Fruit fly (Drosophila melanogaster) whole organism, embryonic: Measurements from ENCODE around the gene BckdhA.

Experiments
- Adf1 ChIP-seq: fragments of 200-800 bp; sonication (Bioruptor generic); IDR thresholded peaks from 2 replicates; pipeline ENCODE4 v1.3.6; 2022; ENCODE audit warnings: missing biosample characterization, missing genetic modification characterization
- CG10431 ChIP-seq: fragments of 200-800 bp; sonication (Bioruptor generic); optimal IDR thresholded peaks from 3 replicates; lab custom pipeline; 2018; ENCODE audit warnings: missing biosample characterization, mild to moderate bottlenecking, missing genetic modification characterization
- CG10565 ChIP-seq: fragments of 200-800 bp; sonication (Bioruptor generic); optimal IDR thresholded peaks from 3 replicates; lab custom pipeline; 2016; ENCODE audit warnings: missing biosample characterization, mild to moderate bottlenecking, missing genetic modification characterization
- CG10979 ChIP-seq: fragments of 200-800 bp; sonication (Bioruptor generic); optimal IDR thresholded peaks from 2 replicates; lab custom pipeline; 2018; ENCODE audit warnings: missing biosample characterization, mild to moderate bottlenecking, missing genetic modification characterization, moderate library complexity
- CG12219 ChIP-seq: fragments of 200-800 bp; sonication (Bioruptor generic); optimal IDR thresholded peaks from 3 replicates; lab custom pipeline; 2018; ENCODE audit warnings: missing biosample characterization, mild to moderate bottlenecking, missing genetic modification characterization
- CG12942 ChIP-seq: fragments of 200-800 bp; sonication (Bioruptor generic); optimal IDR thresholded peaks from 3 replicates; lab custom pipeline; 2016; ENCODE audit warnings: missing biosample characterization, missing genetic modification characterization
- CG15073 ChIP-seq: fragments of 200-800 bp; sonication (Bioruptor generic); optimal IDR thresholded peaks from 2 replicates; lab custom pipeline; 2016; ENCODE audit warnings: missing biosample characterization, missing genetic modification characterization
- CG15601 ChIP-seq: fragments of 200-800 bp; sonication (Bioruptor generic); optimal IDR thresholded peaks from 3 replicates; lab custom pipeline; 2019; ENCODE audit warnings: missing biosample characterization, mild to moderate bottlenecking, missing genetic modification characterization, moderate library complexity
- CG1647 ChIP-seq: fragments of 200-800 bp; sonication (Bioruptor generic); optimal IDR thresholded peaks from 3 replicates; lab custom pipeline; 2016; ENCODE audit warnings: missing biosample characterization, missing genetic modification characterization
- CG17186 ChIP-seq: fragments of 200-800 bp; sonication (Bioruptor generic); optimal IDR thresholded peaks from 3 replicates; lab custom pipeline; 2017; ENCODE audit warnings: missing biosample characterization, missing genetic modification reagents, missing genetic modification characterization
- CG1832 ChIP-seq: fragments of 200-800 bp; sonication (Bioruptor generic); optimal IDR thresholded peaks from 2 replicates; lab custom pipeline; 2017; ENCODE audit warnings: missing biosample characterization, mild to moderate bottlenecking, missing genetic modification characterization, inconsistent platforms
- CG2129 ChIP-seq: fragments of 200-800 bp; sonication (Bioruptor generic); IDR thresholded peaks from 2 replicates; pipeline ENCODE4 v1.3.6; 2022; ENCODE audit warnings: missing biosample characterization, missing genetic modification characterization; ENCODE audit not compliant: partially characterized antibody
- CG2202 ChIP-seq: fragments of 200-800 bp; sonication (Bioruptor generic); optimal IDR thresholded peaks from 2 replicates; lab custom pipeline; 2018; ENCODE audit warnings: missing biosample characterization, mild to moderate bottlenecking, missing genetic modification characterization
- CG30020 ChIP-seq: fragments of 200-800 bp; optimal IDR thresholded peaks from 2 replicates; lab custom pipeline; 2019; ENCODE audit warnings: missing biosample characterization, mild to moderate bottlenecking, missing genetic modification characterization, moderate library complexity
- CG31388 ChIP-seq: fragments of 200-800 bp; sonication (Bioruptor generic); optimal IDR thresholded peaks from 2 replicates; lab custom pipeline; 2016; ENCODE audit warnings: missing biosample characterization, missing genetic modification characterization
- CG3163 ChIP-seq: fragments of 200-800 bp; sonication (Bioruptor generic); optimal IDR thresholded peaks from 3 replicates; lab custom pipeline; 2016; ENCODE audit warnings: missing biosample characterization, missing genetic modification characterization
- CG3726 ChIP-seq: fragments of 200-800 bp; sonication (Bioruptor generic); IDR thresholded peaks from 3 replicates; pipeline ENCODE4, ENCODE4 v1.3.6; 2022; ENCODE audit warnings: missing biosample characterization, missing genetic modification characterization
- CG3838 ChIP-seq: fragments of 200-800 bp; sonication (Bioruptor generic); optimal IDR thresholded peaks from 3 replicates; lab custom pipeline; 2016; ENCODE audit warnings: missing biosample characterization, missing genetic modification characterization
- CG4360 ChIP-seq: fragments of 200-800 bp; sonication (Bioruptor generic); IDR thresholded peaks from 2 replicates; pipeline ENCODE4 v1.3.6; 2022; ENCODE audit warnings: missing biosample characterization, missing genetic modification characterization
- CG7556 ChIP-seq: fragments of 200-800 bp; sonication (Bioruptor generic); optimal IDR thresholded peaks from 2 replicates; lab custom pipeline; 2017; ENCODE audit warnings: missing biosample characterization, mild to moderate bottlenecking, missing genetic modification characterization
- CG8765 ChIP-seq: fragments of 200-800 bp; sonication (Bioruptor generic); IDR thresholded peaks from 2 replicates; pipeline ENCODE4 v1.3.6; 2022; ENCODE audit warnings: missing biosample characterization, missing genetic modification characterization
- CG8924 ChIP-seq: fragments of 200-800 bp; optimal IDR thresholded peaks from 3 replicates; lab custom pipeline; 2019; ENCODE audit warnings: missing biosample characterization, mild to moderate bottlenecking, missing genetic modification characterization, moderate library complexity
- Dfd ChIP-seq, 2 experiments: fragments of >200 bp; optimal IDR thresholded peaks; 2 replicates each; lab custom pipeline; 2017; ENCODE audit warnings: missing biosample characterization in 2 of 2, missing genetic modification characterization in 2 of 2
- HLH3B ChIP-seq: fragments of 200-800 bp; sonication (Bioruptor generic); IDR thresholded peaks from 2 replicates; pipeline ENCODE4 v1.3.6; 2022; ENCODE audit warnings: missing biosample characterization, missing genetic modification characterization
- Hr78 ChIP-seq, 2 experiments: fragments of 200-800 bp in 1 of 2; fragments of >200 bp in 1 of 2; sonication (Bioruptor generic) in 1 of 2; optimal IDR thresholded peaks; 2 replicates each; lab custom pipeline; 2017 to 2019; ENCODE audit warnings: missing biosample characterization in 2 of 2, missing genetic modification characterization in 2 of 2, mild to moderate bottlenecking in 1 of 2, moderate library complexity in 1 of 2
- Myb ChIP-seq: fragments of 200-800 bp; sonication (Bioruptor generic); optimal IDR thresholded peaks from 2 replicates; lab custom pipeline; 2016; ENCODE audit warnings: missing biosample characterization, missing genetic modification characterization
- Nf-YB ChIP-seq: fragments of 200-800 bp; sonication (Bioruptor generic); optimal IDR thresholded peaks from 3 replicates; lab custom pipeline; 2019; ENCODE audit warnings: missing biosample characterization, mild to moderate bottlenecking, missing genetic modification characterization, moderate library complexity
- Side ChIP-seq: fragments of 200-800 bp; sonication (Bioruptor generic); optimal IDR thresholded peaks from 2 replicates; lab custom pipeline; 2016; ENCODE audit warnings: missing biosample characterization, missing genetic modification characterization
- Stat92E ChIP-seq, 3 experiments: fragments of >200 bp in 2 of 3; fragments of 200-800 bp in 1 of 3; sonication (Bioruptor generic) in 1 of 3; optimal IDR thresholded peaks; 2 replicates each; lab custom pipeline; 2017 to 2019; ENCODE audit warnings: missing biosample characterization in 3 of 3, missing genetic modification characterization in 3 of 3, mild to moderate bottlenecking in 1 of 3, moderate library complexity in 1 of 3
- YL-1 ChIP-seq: fragments of 200-800 bp; sonication (Bioruptor generic); optimal IDR thresholded peaks from 3 replicates; lab custom pipeline; 2017; ENCODE audit warnings: missing biosample characterization, mild to moderate bottlenecking, missing genetic modification characterization
- cas ChIP-seq: fragments of 200-800 bp; sonication (Bioruptor generic); IDR thresholded peaks from 2 replicates; pipeline ENCODE4 v1.3.6; 2022; ENCODE audit warnings: missing biosample characterization, missing genetic modification characterization
- danr ChIP-seq: fragments of 200-800 bp; sonication (Bioruptor generic); IDR thresholded peaks from 2 replicates; pipeline ENCODE4 v1.3.6; 2022; ENCODE audit warnings: missing biosample characterization, missing genetic modification characterization
- dimm ChIP-seq: fragments of 200-800 bp; sonication (Bioruptor generic); IDR thresholded peaks from 2 replicates; pipeline ENCODE4 v1.3.6; 2022; ENCODE audit warnings: missing biosample characterization, missing genetic modification characterization
- fu2 ChIP-seq: fragments of 200-800 bp; sonication (Bioruptor generic); optimal IDR thresholded peaks from 2 replicates; lab custom pipeline; 2016; ENCODE audit warnings: missing biosample characterization, missing genetic modification characterization
- gcm ChIP-seq: fragments of 200-800 bp; sonication (Bioruptor generic); optimal IDR thresholded peaks from 2 replicates; lab custom pipeline; 2019; ENCODE audit warnings: missing biosample characterization, mild to moderate bottlenecking, missing genetic modification characterization, moderate library complexity
- ind ChIP-seq: fragments of 200-800 bp; sonication (Bioruptor generic); optimal IDR thresholded peaks from 3 replicates; lab custom pipeline; 2016; ENCODE audit warnings: missing biosample characterization, missing genetic modification characterization
- jing ChIP-seq: fragments of 200-800 bp; sonication (Bioruptor generic); optimal IDR thresholded peaks from 2 replicates; lab custom pipeline; 2018; ENCODE audit warnings: missing biosample characterization, mild to moderate bottlenecking, missing genetic modification characterization
- lilli ChIP-seq: fragments of 200-800 bp; sonication (Bioruptor generic); optimal IDR thresholded peaks from 3 replicates; lab custom pipeline; 2016; ENCODE audit warnings: missing biosample characterization, missing genetic modification characterization
- mld ChIP-seq: fragments of 200-800 bp; sonication (Bioruptor generic); IDR thresholded peaks from 3 replicates; pipeline ENCODE4 v1.3.6; 2022; ENCODE audit warnings: missing biosample characterization, missing genetic modification characterization; ENCODE audit not compliant: partially characterized antibody
- nom ChIP-seq: fragments of 200-800 bp; sonication (Bioruptor generic); optimal IDR thresholded peaks from 2 replicates; lab custom pipeline; 2017; ENCODE audit warnings: missing biosample characterization, missing genetic modification characterization, mild to moderate bottlenecking, moderate library complexity, missing genetic modification reagents
- pb ChIP-seq: fragments of 200-800 bp; sonication (Bioruptor generic); optimal IDR thresholded peaks from 3 replicates; lab custom pipeline; 2016; ENCODE audit warnings: missing biosample characterization, missing genetic modification characterization
- ro ChIP-seq: fragments of 200-800 bp; sonication (Bioruptor generic); IDR thresholded peaks from 2 replicates; pipeline ENCODE4 v1.3.6; 2022; ENCODE audit warnings: missing biosample characterization, missing genetic modification characterization
- ssp ChIP-seq: fragments of 200-800 bp; sonication (Bioruptor generic); IDR thresholded peaks from 2 replicates; pipeline ENCODE4 v1.3.6; 2022; ENCODE audit warnings: missing biosample characterization, missing genetic modification characterization
- tna ChIP-seq: fragments of 200-800 bp; sonication (Bioruptor generic); IDR thresholded peaks from 2 replicates; pipeline ENCODE4 v1.3.6; 2022; ENCODE audit warnings: missing biosample characterization, missing genetic modification characterization; ENCODE audit not compliant: partially characterized antibody
- trem ChIP-seq: fragments of 200-800 bp; optimal IDR thresholded peaks from 3 replicates; lab custom pipeline; 2019; ENCODE audit warnings: missing biosample characterization, mild to moderate bottlenecking, missing genetic modification characterization, moderate library complexity
- trh ChIP-seq: fragments of 200-800 bp; sonication (Bioruptor generic); optimal IDR thresholded peaks from 2 replicates; lab custom pipeline; 2016; ENCODE audit warnings: missing biosample characterization, missing genetic modification characterization
- unc-4 ChIP-seq: fragments of 200-800 bp; sonication (Bioruptor generic); IDR thresholded peaks from 2 replicates; pipeline ENCODE4 v1.3.6; 2022; ENCODE audit warnings: missing biosample characterization, missing genetic modification characterization; ENCODE audit not compliant: partially characterized antibody
- wek ChIP-seq: fragments of 200-800 bp; sonication (Bioruptor generic); optimal IDR thresholded peaks from 3 replicates; lab custom pipeline; 2018; ENCODE audit warnings: missing biosample characterization, mild to moderate bottlenecking, missing genetic modification characterization, moderate library complexity
- wor ChIP-seq: fragments of 200-800 bp; sonication (Bioruptor generic); IDR thresholded peaks from 2 replicates; pipeline ENCODE4 v1.3.6; 2022; ENCODE audit warnings: missing biosample characterization, missing genetic modification characterization
- zfh1 ChIP-seq: fragments of 200-800 bp; sonication (Bioruptor generic); IDR thresholded peaks from 3 replicates; pipeline ENCODE4 v1.3.6; 2022; ENCODE audit warnings: missing biosample characterization, missing genetic modification characterization

BckdhA gene

DNA sequence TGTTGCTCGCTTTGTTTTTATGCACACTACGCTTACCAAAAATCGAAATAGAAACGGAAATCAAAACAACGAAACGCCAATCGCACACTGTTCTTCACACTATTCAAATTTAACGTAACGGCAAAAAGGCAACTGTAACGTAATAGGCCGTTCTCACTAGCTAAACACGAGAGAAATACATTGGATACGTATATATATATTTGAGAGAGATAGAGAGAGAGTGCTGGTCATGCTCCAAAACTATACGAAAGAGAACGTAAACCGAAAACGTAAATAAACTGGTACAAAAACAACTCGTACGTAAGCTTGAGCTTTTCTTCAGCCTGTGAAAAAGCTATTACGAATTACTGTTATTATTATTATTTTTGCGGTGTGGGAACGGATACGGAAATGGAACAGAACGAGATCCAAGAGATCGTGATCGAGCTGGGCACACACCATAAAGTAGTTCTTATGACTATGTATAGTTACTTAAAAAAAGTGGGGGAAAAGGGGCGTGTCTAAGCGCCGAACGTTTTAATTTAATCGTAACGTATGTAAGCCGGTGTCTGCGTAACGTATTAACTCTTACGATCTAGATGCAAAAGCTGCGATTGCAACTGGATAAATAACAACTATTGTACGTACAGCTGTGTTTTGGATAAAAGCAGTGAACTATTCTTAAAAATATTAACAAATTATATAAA lies 11.9 kb upstream of the BckdhA start (continued):
- TF ChIP-seq CG2202 (tag; lab: Kevin White, UChicago) (no peak), ssp (peak; percentile 80), Adf1 (GFP tag; lab: Robert Waterston, UW) (no peak), CG3726 (GFP tag; lab: Robert Waterston, UW) (no peak), Myb (peak; percentile 65), jing (no peak), ind (GFP tag; lab: Kevin White, UChicago) (no peak), Stat92E (GFP tag; optimal IDR thresholded peaks at IDR 0.05; lab: Kevin White, UChicago) (no peak), cas (GFP tag; lab: Robert Waterston, UW) (no peak), ro (GFP tag; lab: Robert Waterston, UW) (no peak), CG7556 (GFP tag; lab: Kevin White, UChicago) (no peak), pb (no peak), CG30020 (tag; lab: Kevin White, UChicago) (peak; percentile 78), lilli (GFP tag; lab: Kevin White, UChicago) (no peak), HLH3B (no peak), CG31388 (GFP tag; lab: Kevin White, UChicago) (no peak), trem (tag; lab: Kevin White, UChicago) (peak; percentile 3), CG10565 (GFP tag; lab: Kevin White, UChicago) (no peak), unc-4 (no peak), fu2 (no peak), CG15073 (GFP tag; lab: Kevin White, UChicago) (no peak)

DNA sequence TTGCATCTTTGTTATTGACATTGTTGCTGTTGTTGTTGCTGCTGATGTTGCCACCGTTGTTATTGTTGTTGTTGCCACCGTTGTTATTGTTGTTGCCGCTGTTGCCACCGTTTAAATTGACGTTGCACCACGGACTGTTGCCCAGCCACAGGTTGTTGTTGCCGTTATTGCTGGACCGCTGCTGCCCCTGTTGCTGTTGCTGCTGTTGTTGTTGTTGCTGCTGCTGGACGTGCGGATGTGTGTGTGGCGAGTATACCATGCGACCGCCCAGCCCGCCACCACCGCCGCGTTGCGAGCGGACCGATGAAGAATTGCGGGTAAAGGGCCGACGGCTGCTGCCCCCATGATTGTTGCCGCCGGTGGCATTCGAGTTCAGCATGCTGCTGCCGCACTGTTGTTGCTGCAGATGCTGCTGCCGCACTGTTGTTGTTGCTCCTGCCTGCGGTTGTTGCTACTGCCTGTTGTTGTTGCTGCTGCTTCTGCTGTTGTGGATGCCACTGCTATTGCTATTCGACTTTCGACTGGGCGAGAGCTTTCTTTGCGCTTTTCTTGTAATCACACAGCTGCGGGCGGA lies 8.7 kb upstream of the BckdhA start:
- TF ChIP-seq CG15601 (tag; lab: Kevin White, UChicago) (no peak), CG1832 (GFP tag; lab: Kevin White, UChicago) (no peak), CG8924 (no peak), nom (GFP tag; lab: Kevin White, UChicago) (no peak), Dfd (GFP tag; optimal IDR thresholded peaks at IDR 0.05; lab: Kevin White, UChicago) (peak in 1 of 2 experiments; percentile 62), CG10431 (GFP tag; lab: Kevin White, UChicago) (no peak), CG12219 (no peak), CG3163 (GFP tag; lab: Kevin White, UChicago) (no peak), trh (GFP tag; lab: Kevin White, UChicago) (no peak), CG3838 (GFP tag; lab: Kevin White, UChicago) (no peak), YL-1 (GFP tag; lab: Kevin White, UChicago) (no peak), danr (GFP tag; lab: Robert Waterston, UW) (no peak), gcm (GFP tag; lab: Kevin White, UChicago) (peak; percentile 64), CG4360 (GFP tag; lab: Robert Waterston, UW) (peak; percentile 94), CG12942 (GFP tag; lab: Kevin White, UChicago) (no peak), jing (no peak), CG17186 (no peak), mld (GFP tag; lab: Robert Waterston, UW) (no peak), wek (GFP tag; lab: Kevin White, UChicago) (no peak), CG8765 (no peak), CG10979 (tag; lab: Kevin White, UChicago) (no peak), Nf-YB (GFP tag; lab: Kevin White, UChicago) (no peak), dimm (GFP tag; lab: Robert Waterston, UW) (no peak), Side (no peak), CG1647 (GFP tag; lab: Kevin White, UChicago) (no peak), tna (GFP tag; lab: Robert Waterston, UW) (no peak), Hr78 (GFP tag; optimal IDR thresholded peaks at IDR 0.05; lab: Kevin White, UChicago) (no peak), zfh1 (GFP tag; lab: Robert Waterston, UW) (0 out of 3 replicates have a peak, but pooled peaks have one; percentile 13), CG2129 (GFP tag; lab: Robert Waterston, UW) (no peak), wor (GFP tag; lab: Robert Waterston, UW) (no peak)
